Worm (Caenorhabditis elegans) whole organism, early embryonic: Measurements from ENCODE around the gene ins-39.

Experiments
- B0310.2 ChIP-seq: sonication (generic microtip); optimal IDR thresholded peaks from 2 replicates; lab custom pipeline; 2016; ENCODE audit warnings: mild to moderate bottlenecking, missing genetic modification characterization, missing compliant biosample characterization
- F13C5.2 ChIP-seq: sonication (generic microtip); optimal IDR thresholded peaks from 2 replicates; lab custom pipeline; 2017; ENCODE audit warnings: mild to moderate bottlenecking, missing genetic modification characterization, inconsistent platforms, missing compliant biosample characterization
- aly-1 ChIP-seq: sonication (generic microtip); optimal IDR thresholded peaks from 2 replicates; lab custom pipeline; 2016; ENCODE audit warnings: missing genetic modification characterization, missing compliant biosample characterization
- ama-1 ChIP-seq: fragments of 150-350 bp; optimal IDR thresholded peaks from 2 replicates; lab custom pipeline; 2014
- ceh-13 ChIP-seq: fragments of 200-800 bp; sonication (Bioruptor generic); optimal IDR thresholded peaks from 2 replicates; lab custom pipeline; 2018; ENCODE audit warnings: mild to moderate bottlenecking, missing genetic modification characterization, missing compliant biosample characterization
- ceh-36 ChIP-seq: sonication (generic microtip); optimal IDR thresholded peaks from 2 replicates; lab custom pipeline; 2016; ENCODE audit warnings: missing genetic modification characterization, inconsistent platforms, missing compliant biosample characterization
- ets-7 ChIP-seq: sonication (generic microtip); optimal IDR thresholded peaks from 2 replicates; lab custom pipeline; 2016; ENCODE audit warnings: missing genotype, missing genetic modification characterization, missing compliant biosample characterization
- flt-1 ChIP-seq: fragments of 200-800 bp; sonication (Bioruptor generic); IDR thresholded peaks from 2 replicates; pipeline ENCODE4 v1.3.6; 2022; ENCODE audit warnings: missing genetic modification characterization, missing compliant biosample characterization
- hmg-4 ChIP-seq: fragments of 200-800 bp; sonication (Bioruptor generic); optimal IDR thresholded peaks from 2 replicates; lab custom pipeline; 2018; ENCODE audit warnings: mild to moderate bottlenecking, missing genetic modification characterization, missing compliant biosample characterization
- hnd-1 ChIP-seq: sonication (generic microtip); optimal IDR thresholded peaks from 2 replicates; lab custom pipeline; 2016; ENCODE audit warnings: missing genetic modification characterization, missing compliant biosample characterization
- pes-1 ChIP-seq: fragments of 200-800 bp; sonication (Bioruptor generic); IDR thresholded peaks from 2 replicates; pipeline ENCODE4 v1.3.6; 2022; ENCODE audit warnings: missing genetic modification reagents, missing genetic modification characterization, missing compliant biosample characterization
- scrt-1 ChIP-seq: fragments of 200-800 bp; sonication (Bioruptor generic); IDR thresholded peaks from 2 replicates; pipeline ENCODE4 v1.3.6; 2022; ENCODE audit warnings: missing genetic modification characterization, missing compliant biosample characterization
- tbx-11 ChIP-seq: fragments of 200-800 bp; sonication (Bioruptor generic); IDR thresholded peaks from 2 replicates; pipeline ENCODE4 v1.3.6; 2022; ENCODE audit warnings: missing genetic modification characterization, missing compliant biosample characterization
- tbx-37 ChIP-seq: fragments of 200-800 bp; sonication (Bioruptor generic); conservative IDR thresholded peaks from 2 replicates; pipeline ENCODE4 v1.3.6; 2022; ENCODE audit warnings: missing genetic modification reagents, missing genetic modification characterization, missing compliant biosample characterization
- tra-4 ChIP-seq: sonication (generic microtip); optimal IDR thresholded peaks from 2 replicates; lab custom pipeline; 2017; ENCODE audit warnings: missing genetic modification characterization, missing compliant biosample characterization

ins-39 gene

DNA sequence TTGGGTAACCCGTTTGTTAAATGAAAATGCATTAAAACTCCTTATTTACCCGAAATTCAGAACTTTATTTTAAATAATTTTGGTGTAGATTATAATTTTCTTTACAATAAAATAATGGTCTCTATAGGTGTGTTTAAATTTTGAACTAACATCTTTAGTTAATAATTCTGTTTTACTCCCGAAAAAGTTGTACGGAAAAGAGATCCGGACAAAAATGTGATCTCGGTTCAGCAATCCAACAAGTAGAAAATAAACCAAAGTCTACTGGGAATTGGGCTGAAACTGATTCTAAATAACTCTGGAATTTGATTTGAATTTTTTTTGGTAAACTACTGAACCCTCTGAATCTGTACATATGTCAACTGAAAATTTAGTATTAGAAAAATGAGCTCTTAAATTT, 48.5 kb downstream of the ins-39 start:
- TF ChIP-seq scrt-1 (GFP tag; lab: Robert Waterston, UW) = no peak
- TF ChIP-seq B0310.2 = no peak
- TF ChIP-seq tbx-11 (GFP tag; lab: Robert Waterston, UW) = no peak
- TF ChIP-seq ets-7 (tag; lab: Kevin White, UChicago) = no peak
- TF ChIP-seq hmg-4 = no peak
- no peak for TF ChIP-seq hnd-1 (tag; lab: Kevin White, UChicago)
- TF ChIP-seq tbx-37 (GFP tag; lab: Robert Waterston, UW) = no peak
- no peak for TF ChIP-seq aly-1 (tag; lab: Kevin White, UChicago)
- no peak for TF ChIP-seq ceh-13 (GFP tag; lab: Kevin White, UChicago)
- TF ChIP-seq F13C5.2 (tag; lab: Kevin White, UChicago) = no peak
- TF ChIP-seq ceh-36 (tag; lab: Kevin White, UChicago) = no peak
- TF ChIP-seq pes-1 (GFP tag; lab: Robert Waterston, UW) = no peak

DNA sequence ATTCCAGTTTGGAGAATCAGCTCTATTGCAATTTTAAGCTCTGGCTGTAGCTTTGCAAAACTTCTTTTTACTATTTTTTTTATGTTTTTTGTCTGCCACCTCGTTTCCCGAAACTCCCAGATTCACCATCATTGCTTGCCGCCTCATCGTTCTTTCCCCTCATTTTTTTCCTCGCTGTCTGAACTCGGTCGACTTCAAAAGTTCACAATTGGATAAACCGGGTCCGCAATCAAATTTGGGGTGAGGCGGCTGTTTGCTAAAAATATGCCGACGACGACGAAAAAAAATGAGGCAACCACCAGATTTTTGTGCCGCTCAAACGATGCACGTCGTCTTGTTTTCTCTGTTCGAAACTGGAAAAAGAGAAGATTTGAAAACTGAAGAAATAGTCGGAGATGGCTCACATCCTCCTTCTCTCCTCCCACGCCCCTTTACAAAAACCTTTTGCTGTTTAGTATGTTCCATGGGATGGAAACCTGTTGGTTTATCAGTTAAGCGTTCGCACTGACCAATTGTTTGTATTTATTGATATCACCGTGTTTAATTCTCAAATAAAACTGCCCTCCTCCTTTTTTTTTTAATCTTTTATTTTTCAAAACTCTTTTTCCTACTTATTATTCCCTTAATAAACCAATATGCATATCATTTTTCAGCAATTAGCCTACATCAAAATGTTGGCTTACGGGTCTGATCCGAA, 49.5 kb downstream of the ins-39 start, which contains the start of gene dop-4:
Gene dop-4 (plus strand): TSS at position 647 of the 697 bp plus-strand sequence.
- no peak for TF ChIP-seq scrt-1 (GFP tag; lab: Robert Waterston, UW)
- TF ChIP-seq tbx-11 (GFP tag; lab: Robert Waterston, UW) = no peak
- TF ChIP-seq aly-1 (tag; lab: Kevin White, UChicago) = no peak
- TF ChIP-seq tra-4 (tag; lab: Kevin White, UChicago) = no peak
- TF ChIP-seq hnd-1 (tag; lab: Kevin White, UChicago) = no peak
- TF ChIP-seq ama-1 (lab: Kevin White, UChicago) = no peak
- no peak for TF ChIP-seq ets-7 (tag; lab: Kevin White, UChicago)
- no peak for TF ChIP-seq pes-1 (GFP tag; lab: Robert Waterston, UW)
- TF ChIP-seq F13C5.2 (tag; lab: Kevin White, UChicago) = no peak
- no peak for TF ChIP-seq B0310.2
- TF ChIP-seq flt-1 (GFP tag; lab: Robert Waterston, UW) = no peak
- TF ChIP-seq ceh-36 (tag; lab: Kevin White, UChicago) = no peak
- no peak for TF ChIP-seq ceh-13 (GFP tag; lab: Kevin White, UChicago)
